Worm (Caenorhabditis elegans) whole organism, early embryonic: Measurements from ENCODE around the gene pgl-2.

Experiments
- B0310.2 ChIP-seq: sonication (generic microtip); optimal IDR thresholded peaks from 2 replicates; lab custom pipeline; 2016; ENCODE audit warnings: mild to moderate bottlenecking, missing genetic modification characterization, missing compliant biosample characterization
- F13C5.2 ChIP-seq: sonication (generic microtip); optimal IDR thresholded peaks from 2 replicates; lab custom pipeline; 2017; ENCODE audit warnings: mild to moderate bottlenecking, missing genetic modification characterization, inconsistent platforms, missing compliant biosample characterization
- aly-1 ChIP-seq: sonication (generic microtip); optimal IDR thresholded peaks from 2 replicates; lab custom pipeline; 2016; ENCODE audit warnings: missing genetic modification characterization, missing compliant biosample characterization
- ama-1 ChIP-seq: fragments of 150-350 bp; optimal IDR thresholded peaks from 2 replicates; lab custom pipeline; 2014
- ceh-13 ChIP-seq: fragments of 200-800 bp; sonication (Bioruptor generic); optimal IDR thresholded peaks from 2 replicates; lab custom pipeline; 2018; ENCODE audit warnings: mild to moderate bottlenecking, missing genetic modification characterization, missing compliant biosample characterization
- ceh-36 ChIP-seq: sonication (generic microtip); optimal IDR thresholded peaks from 2 replicates; lab custom pipeline; 2016; ENCODE audit warnings: missing genetic modification characterization, inconsistent platforms, missing compliant biosample characterization
- ets-7 ChIP-seq: sonication (generic microtip); optimal IDR thresholded peaks from 2 replicates; lab custom pipeline; 2016; ENCODE audit warnings: missing genotype, missing genetic modification characterization, missing compliant biosample characterization
- flt-1 ChIP-seq: fragments of 200-800 bp; sonication (Bioruptor generic); IDR thresholded peaks from 2 replicates; pipeline ENCODE4 v1.3.6; 2022; ENCODE audit warnings: missing genetic modification characterization, missing compliant biosample characterization
- hmbx-1 ChIP-seq: sonication (generic microtip); optimal IDR thresholded peaks from 2 replicates; lab custom pipeline; 2016; ENCODE audit warnings: mild to moderate bottlenecking, missing genetic modification characterization, missing compliant biosample characterization
- hmg-4 ChIP-seq: fragments of 200-800 bp; sonication (Bioruptor generic); optimal IDR thresholded peaks from 2 replicates; lab custom pipeline; 2018; ENCODE audit warnings: mild to moderate bottlenecking, missing genetic modification characterization, missing compliant biosample characterization
- hnd-1 ChIP-seq: sonication (generic microtip); optimal IDR thresholded peaks from 2 replicates; lab custom pipeline; 2016; ENCODE audit warnings: missing genetic modification characterization, missing compliant biosample characterization
- pes-1 ChIP-seq: fragments of 200-800 bp; sonication (Bioruptor generic); IDR thresholded peaks from 2 replicates; pipeline ENCODE4 v1.3.6; 2022; ENCODE audit warnings: missing genetic modification reagents, missing genetic modification characterization, missing compliant biosample characterization
- scrt-1 ChIP-seq: fragments of 200-800 bp; sonication (Bioruptor generic); IDR thresholded peaks from 2 replicates; pipeline ENCODE4 v1.3.6; 2022; ENCODE audit warnings: missing genetic modification characterization, missing compliant biosample characterization
- sea-1 ChIP-seq: fragments of 200-800 bp; sonication (Bioruptor generic); conservative IDR thresholded peaks from 2 replicates; pipeline ENCODE4 v1.3.6; 2022; ENCODE audit warnings: missing genetic modification characterization, missing compliant biosample characterization
- tbx-11 ChIP-seq: fragments of 200-800 bp; sonication (Bioruptor generic); IDR thresholded peaks from 2 replicates; pipeline ENCODE4 v1.3.6; 2022; ENCODE audit warnings: missing genetic modification characterization, missing compliant biosample characterization
- tbx-37 ChIP-seq: fragments of 200-800 bp; sonication (Bioruptor generic); conservative IDR thresholded peaks from 2 replicates; pipeline ENCODE4 v1.3.6; 2022; ENCODE audit warnings: missing genetic modification reagents, missing genetic modification characterization, missing compliant biosample characterization
- tra-4 ChIP-seq: sonication (generic microtip); optimal IDR thresholded peaks from 2 replicates; lab custom pipeline; 2017; ENCODE audit warnings: missing genetic modification characterization, missing compliant biosample characterization

The pgl-2 gene

ce11 chrIII:8674980-8675485 lies at the start of gene pgl-2:
Gene pgl-2 (minus strand): TSS chrIII:8675435.
- TF ChIP-seq hmbx-1 (tag; lab: Kevin White, UChicago) (no peak), tra-4 (tag; lab: Kevin White, UChicago) (no peak), hnd-1 (no peak), ceh-13 (GFP tag; lab: Kevin White, UChicago) (no peak), B0310.2 (tag; lab: Kevin White, UChicago) (no peak), ama-1 (no peak), ets-7 (tag; lab: Kevin White, UChicago) (no peak), tbx-11 (GFP tag; lab: Robert Waterston, UW) (no peak), aly-1 (no peak), tbx-37 (GFP tag; lab: Robert Waterston, UW) (no peak), pes-1 (GFP tag; lab: Robert Waterston, UW) (no peak), ceh-36 (tag; lab: Kevin White, UChicago) (no peak), F13C5.2 (tag; lab: Kevin White, UChicago) (no peak), scrt-1 (GFP tag; lab: Robert Waterston, UW) (no peak), sea-1 (GFP tag; lab: Robert Waterston, UW) (no peak), flt-1 (no peak)

- TF ChIP-seq sea-1 (GFP tag; lab: Robert Waterston, UW), result no peak
- TF ChIP-seq scrt-1 (GFP tag; lab: Robert Waterston, UW), result no peak
- no peak for TF ChIP-seq ets-7 (tag; lab: Kevin White, UChicago)
- no peak for TF ChIP-seq pes-1 (GFP tag; lab: Robert Waterston, UW)
- no peak for TF ChIP-seq tbx-37 (GFP tag; lab: Robert Waterston, UW)
- TF ChIP-seq tra-4 (tag; lab: Kevin White, UChicago), result no peak
- no peak for TF ChIP-seq ceh-36 (tag; lab: Kevin White, UChicago)
- no peak for TF ChIP-seq ceh-13 (GFP tag; lab: Kevin White, UChicago)
- no peak for TF ChIP-seq flt-1
- no peak for TF ChIP-seq B0310.2 (tag; lab: Kevin White, UChicago)
- no peak for TF ChIP-seq hmg-4 (GFP tag; lab: Kevin White, UChicago)
- no peak for TF ChIP-seq ama-1
- TF ChIP-seq hnd-1, result no peak
- TF ChIP-seq aly-1, result no peak
- TF ChIP-seq tbx-11 (GFP tag; lab: Robert Waterston, UW), result no peak
These were observed 44.6 kb upstream of the pgl-2 start, which contains the start of gene hipr-1 for ce11 chrIII:8719769-8720252. Gene hipr-1 (plus strand): TSS chrIII:8720202.

ce11 chrIII:8719105-8719504 lies 43.9 kb upstream of the pgl-2 start:
- no peak for TF ChIP-seq scrt-1 (GFP tag; lab: Robert Waterston, UW)
- TF ChIP-seq B0310.2 (tag; lab: Kevin White, UChicago), result no peak
- TF ChIP-seq ceh-13 (GFP tag; lab: Kevin White, UChicago), result no peak
- TF ChIP-seq tra-4 (tag; lab: Kevin White, UChicago), result no peak
- TF ChIP-seq sea-1 (GFP tag; lab: Robert Waterston, UW), result no peak
- no peak for TF ChIP-seq ama-1
- no peak for TF ChIP-seq pes-1 (GFP tag; lab: Robert Waterston, UW)
- no peak for TF ChIP-seq ets-7 (tag; lab: Kevin White, UChicago)

DNA sequence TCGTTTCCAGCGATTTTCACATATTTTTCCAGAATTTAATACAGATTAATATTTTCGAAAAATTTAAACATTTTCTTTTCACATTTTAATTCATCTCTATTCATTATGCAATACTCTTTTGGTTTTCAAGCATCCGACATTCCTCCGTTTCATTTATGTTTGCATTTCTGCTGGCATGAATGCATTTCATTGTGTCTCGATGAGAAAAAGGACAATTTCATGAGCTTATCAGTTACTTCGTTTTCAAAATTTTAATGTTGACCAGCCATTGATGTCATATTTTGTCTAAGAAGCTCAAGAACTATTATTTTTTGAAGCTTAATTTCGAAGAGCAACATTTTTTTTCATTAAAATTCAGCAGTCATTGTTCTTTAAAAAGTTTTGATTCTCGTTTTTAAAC lies 43.4 kb upstream of the pgl-2 start:
- no peak for TF ChIP-seq B0310.2 (tag; lab: Kevin White, UChicago)
- TF ChIP-seq tbx-37 (GFP tag; lab: Robert Waterston, UW), result no peak
- no peak for TF ChIP-seq scrt-1 (GFP tag; lab: Robert Waterston, UW)
- no peak for TF ChIP-seq tra-4 (tag; lab: Kevin White, UChicago)
- TF ChIP-seq tbx-11 (GFP tag; lab: Robert Waterston, UW), result no peak
- TF ChIP-seq F13C5.2 (tag; lab: Kevin White, UChicago), result no peak
- no peak for TF ChIP-seq ceh-36 (tag; lab: Kevin White, UChicago)
- no peak for TF ChIP-seq hnd-1
- TF ChIP-seq ets-7 (tag; lab: Kevin White, UChicago), result no peak
- no peak for TF ChIP-seq pes-1 (GFP tag; lab: Robert Waterston, UW)
- no peak for TF ChIP-seq flt-1

- TF ChIP-seq sea-1 (GFP tag; lab: Robert Waterston, UW) (no peak), ama-1 (no peak), ceh-36 (tag; lab: Kevin White, UChicago) (no peak), hmbx-1 (tag; lab: Kevin White, UChicago) (no peak), F13C5.2 (tag; lab: Kevin White, UChicago) (no peak), flt-1 (no peak), B0310.2 (tag; lab: Kevin White, UChicago) (no peak), scrt-1 (GFP tag; lab: Robert Waterston, UW) (no peak), tbx-37 (GFP tag; lab: Robert Waterston, UW) (no peak), hmg-4 (GFP tag; lab: Kevin White, UChicago) (no peak), hnd-1 (no peak), aly-1 (no peak), tra-4 (tag; lab: Kevin White, UChicago) (no peak), ets-7 (tag; lab: Kevin White, UChicago) (no peak), tbx-11 (GFP tag; lab: Robert Waterston, UW) (no peak), pes-1 (GFP tag; lab: Robert Waterston, UW) (no peak)
These were observed 42.0 kb upstream of the pgl-2 start, which contains the start of gene mrpl-11 for ce11 chrIII:8717231-8717694. Gene mrpl-11 (plus strand): TSS chrIII:8717644.

- TF ChIP-seq hnd-1, result no peak
- no peak for TF ChIP-seq ets-7 (tag; lab: Kevin White, UChicago)
- TF ChIP-seq flt-1, result no peak
- no peak for TF ChIP-seq tbx-11 (GFP tag; lab: Robert Waterston, UW)
- TF ChIP-seq F13C5.2 (tag; lab: Kevin White, UChicago), result no peak
- no peak for TF ChIP-seq tbx-37 (GFP tag; lab: Robert Waterston, UW)
These were observed 40.8 kb upstream of the pgl-2 start, which contains the start of gene B0303.14 for ce11 chrIII:8716084-8716483. Gene B0303.14 (minus strand): TSS chrIII:8716184.

ce11 chrIII:8712968-8713367 lies 37.7 kb upstream of the pgl-2 start:
- TF ChIP-seq hmg-4 (GFP tag; lab: Kevin White, UChicago), result no peak
- no peak for TF ChIP-seq hmbx-1 (tag; lab: Kevin White, UChicago)
- no peak for TF ChIP-seq B0310.2 (tag; lab: Kevin White, UChicago)
- TF ChIP-seq hnd-1, result no peak
- TF ChIP-seq flt-1, result no peak
- no peak for TF ChIP-seq scrt-1 (GFP tag; lab: Robert Waterston, UW)
- TF ChIP-seq aly-1, result no peak
- TF ChIP-seq tbx-37 (GFP tag; lab: Robert Waterston, UW), result no peak
- no peak for TF ChIP-seq tbx-11 (GFP tag; lab: Robert Waterston, UW)
